Worm (Caenorhabditis elegans) whole organism, L4 larva: Measurements from ENCODE around the gene B0464.9.

Experiments
- D1046.2 ChIP-seq: fragments of 200-800 bp; sonication (Bioruptor generic); IDR thresholded peaks from 2 replicates; pipeline ENCODE4 v1.3.6; 2022; ENCODE audit warnings: missing genetic modification characterization, missing compliant biosample characterization
- F10B5.3 ChIP-seq: sonication (generic microtip); optimal IDR thresholded peaks from 2 replicates; lab custom pipeline; 2016; ENCODE audit warnings: mild to moderate bottlenecking, missing genetic modification characterization, missing compliant biosample characterization
- F26F4.8 ChIP-seq: fragments of 200-800 bp; sonication (Bioruptor generic); conservative IDR thresholded peaks from 2 replicates; pipeline ENCODE4 v1.3.6; 2022; ENCODE audit warnings: missing genetic modification characterization, missing compliant biosample characterization
- F44E2.7 ChIP-seq: fragments of 200-800 bp; sonication (Bioruptor generic); IDR thresholded peaks from 2 replicates; pipeline ENCODE4 v2.1.2; 2022; ENCODE audit warnings: missing genetic modification characterization, missing compliant biosample characterization
- F49E8.2 ChIP-seq: sonication (generic microtip); optimal IDR thresholded peaks from 2 replicates; lab custom pipeline; 2016; ENCODE audit warnings: missing compliant biosample characterization, mild to moderate bottlenecking, missing genetic modification characterization, borderline replicate concordance
- R02D3.7 ChIP-seq: fragments of 150-350 bp; sonication (generic microtip); optimal IDR thresholded peaks from 3 replicates; lab custom pipeline; 2014; ENCODE audit warnings: missing biosample characterization, missing genetic modification characterization
- T26A8.4 ChIP-seq: fragments of 200-800 bp; sonication (Bioruptor generic); IDR thresholded peaks from 2 replicates; pipeline ENCODE4 v1.3.6; 2022; ENCODE audit warnings: missing genetic modification characterization, missing compliant biosample characterization
- Y105C5A.15 ChIP-seq: fragments of 200-800 bp; sonication (Bioruptor generic); IDR thresholded peaks from 2 replicates; pipeline ENCODE4 v1.3.6; 2022; ENCODE audit warnings: missing genetic modification characterization, missing compliant biosample characterization
- Y48G9A.11 ChIP-seq: fragments of 200-800 bp; sonication (Bioruptor generic); IDR thresholded peaks from 2 replicates; pipeline ENCODE4 v1.3.6; 2022; ENCODE audit warnings: missing genetic modification reagents, missing genetic modification characterization, missing compliant biosample characterization
- ZK337.2 ChIP-seq: fragments of 200-800 bp; sonication (Bioruptor generic); IDR thresholded peaks from 2 replicates; pipeline ENCODE4 v1.3.6; 2022; ENCODE audit warnings: missing genetic modification reagents, missing genetic modification characterization, missing compliant biosample characterization
- arid-1 ChIP-seq: fragments of 200-800 bp; sonication (Bioruptor generic); conservative IDR thresholded peaks from 2 replicates; pipeline ENCODE4 v1.3.6; 2022; ENCODE audit warnings: missing genetic modification reagents, missing genetic modification characterization, missing compliant biosample characterization
- attf-4 ChIP-seq: sonication (generic microtip); optimal IDR thresholded peaks from 3 replicates; lab custom pipeline; 2017; ENCODE audit warnings: missing biosample characterization, missing genetic modification characterization
- daf-12 ChIP-seq: fragments of 150-350 bp; optimal IDR thresholded peaks from 2 replicates; lab custom pipeline; 2014; ENCODE audit warnings: missing biosample characterization, missing genetic modification reagents, missing genetic modification characterization
- daf-19 ChIP-seq: fragments of 200-800 bp; sonication (Bioruptor generic); conservative IDR thresholded peaks from 2 replicates; pipeline ENCODE4 v1.3.6; 2022; ENCODE audit warnings: missing genetic modification characterization, missing compliant biosample characterization
- dmd-6 ChIP-seq: fragments of 200-800 bp; sonication (Bioruptor generic); IDR thresholded peaks from 2 replicates; pipeline ENCODE4 v1.3.6; 2022; ENCODE audit warnings: missing genetic modification reagents, missing genetic modification characterization, missing compliant biosample characterization
- dmd-9 ChIP-seq: fragments of 200-800 bp; sonication (Bioruptor generic); IDR thresholded peaks from 2 replicates; pipeline ENCODE4 v1.3.6; 2022; ENCODE audit warnings: missing genetic modification reagents, missing genetic modification characterization, missing compliant biosample characterization
- dve-1 ChIP-seq: sonication (generic microtip); optimal IDR thresholded peaks from 2 replicates; lab custom pipeline; 2017; ENCODE audit warnings: antibody characterized with exemption, mild to moderate bottlenecking, missing genetic modification characterization, missing compliant biosample characterization; ENCODE audit not compliant: insufficient read depth
- fkh-10 ChIP-seq: fragments of 150-350 bp; optimal IDR thresholded peaks from 2 replicates; lab custom pipeline; 2014; ENCODE audit warnings: missing biosample characterization, missing genetic modification reagents, missing genetic modification characterization
- fos-1 ChIP-seq: fragments of 150-350 bp; optimal IDR thresholded peaks from 2 replicates; lab custom pipeline; 2014; ENCODE audit warnings: missing biosample characterization, missing genetic modification characterization
- hlh-11 ChIP-seq: fragments of 200-800 bp; sonication (Bioruptor generic); optimal IDR thresholded peaks from 2 replicates; lab custom pipeline; 2018; ENCODE audit warnings: mild to moderate bottlenecking, missing genetic modification characterization, missing compliant biosample characterization
- lim-7 ChIP-seq: fragments of 200-800 bp; sonication (Bioruptor generic); IDR thresholded peaks from 2 replicates; pipeline ENCODE4 v1.3.6; 2022; ENCODE audit warnings: missing genetic modification characterization, missing compliant biosample characterization
- lin-1 ChIP-seq: fragments of 200-800 bp; sonication (Bioruptor generic); IDR thresholded peaks from 2 replicates; pipeline ENCODE4 v1.3.6; 2022; ENCODE audit warnings: missing genetic modification reagents, missing genetic modification characterization, missing compliant biosample characterization
- lin-13 ChIP-seq: fragments of 150-350 bp; optimal IDR thresholded peaks from 2 replicates; lab custom pipeline; 2014; ENCODE audit warnings: missing biosample characterization, missing genetic modification reagents, missing genetic modification characterization
- lin-15B ChIP-seq: fragments of 150-350 bp; sonication (generic microtip); optimal IDR thresholded peaks from 3 replicates; lab custom pipeline; 2014; ENCODE audit warnings: missing biosample characterization, missing genetic modification characterization
- lin-38 ChIP-seq: fragments of 200-800 bp; sonication (Bioruptor generic); IDR thresholded peaks from 2 replicates; pipeline ENCODE4 v1.3.6; 2022; ENCODE audit warnings: missing genetic modification reagents, missing genetic modification characterization, missing compliant biosample characterization
- lin-39 ChIP-seq: fragments of 150-350 bp; optimal IDR thresholded peaks from 2 replicates; lab custom pipeline; 2014; ENCODE audit warnings: missing biosample characterization, missing genetic modification reagents, missing genetic modification characterization
- lir-3 ChIP-seq: sonication (generic microtip); optimal IDR thresholded peaks from 2 replicates; lab custom pipeline; 2016; ENCODE audit warnings: mild to moderate bottlenecking, missing genetic modification characterization, missing compliant biosample characterization
- lsy-2 ChIP-seq, 2 experiments: fragments of 150-350 bp in 1 of 2; sonication (generic microtip) in 1 of 2; optimal IDR thresholded peaks; 2 replicates each; lab custom pipeline; 2014 to 2017; ENCODE audit warnings: missing biosample characterization in 2 of 2, missing genetic modification characterization in 2 of 2
- madf-5 ChIP-seq, 2 experiments: fragments of 200-800 bp; sonication (Bioruptor generic); IDR thresholded peaks; 2 replicates each; pipeline ENCODE4 v1.3.6; 2022; ENCODE audit warnings: missing compliant biosample characterization in 2 of 2, missing genetic modification characterization in 2 of 2
- madf-9 ChIP-seq: fragments of 200-800 bp; sonication (Bioruptor generic); conservative IDR thresholded peaks from 2 replicates; pipeline ENCODE4 v1.3.6; 2022; ENCODE audit warnings: missing genetic modification reagents, missing genetic modification characterization, missing compliant biosample characterization
- mep-1 ChIP-seq: fragments of 150-350 bp; sonication (generic microtip); optimal IDR thresholded peaks from 3 replicates; lab custom pipeline; 2014; ENCODE audit warnings: missing biosample characterization, missing genetic modification characterization
- nhr-11 ChIP-seq: fragments of 150-350 bp; optimal IDR thresholded peaks from 2 replicates; lab custom pipeline; 2014; ENCODE audit warnings: missing biosample characterization, missing genetic modification characterization
- nhr-111 ChIP-seq: fragments of 200-800 bp; sonication (Bioruptor generic); optimal IDR thresholded peaks from 2 replicates; lab custom pipeline; 2018; ENCODE audit warnings: mild to moderate bottlenecking, missing genetic modification characterization, missing compliant biosample characterization
- nhr-237 ChIP-seq: sonication (generic microtip); optimal IDR thresholded peaks from 2 replicates; lab custom pipeline; 2017; ENCODE audit warnings: missing biosample characterization, missing genetic modification characterization
- nhr-41 ChIP-seq: fragments of 200-800 bp; sonication (Bioruptor generic); IDR thresholded peaks from 2 replicates; pipeline ENCODE4 v1.3.6; 2022; ENCODE audit warnings: missing genetic modification reagents, missing genetic modification characterization, missing compliant biosample characterization
- nhr-76 ChIP-seq: fragments of 150-350 bp; optimal IDR thresholded peaks from 2 replicates; lab custom pipeline; 2014; ENCODE audit warnings: missing biosample characterization, missing genetic modification characterization
- nhr-77 ChIP-seq: fragments of 150-350 bp; optimal IDR thresholded peaks from 2 replicates; lab custom pipeline; 2014; ENCODE audit warnings: missing biosample characterization, missing genetic modification characterization
- php-3 ChIP-seq: fragments of 200-800 bp; sonication (Bioruptor generic); IDR thresholded peaks from 2 replicates; pipeline ENCODE4 v1.3.6; 2022; ENCODE audit warnings: missing genetic modification reagents, missing genetic modification characterization, missing compliant biosample characterization
- pqm-1 ChIP-seq: sonication (generic microtip); optimal IDR thresholded peaks from 2 replicates; lab custom pipeline; 2017; ENCODE audit warnings: missing biosample characterization, missing genetic modification characterization
- rbr-2 ChIP-seq: sonication (generic microtip); optimal IDR thresholded peaks from 2 replicates; lab custom pipeline; 2016; ENCODE audit warnings: missing genotype, missing genetic modification characterization, missing compliant biosample characterization
- sdz-12 ChIP-seq: fragments of 200-800 bp; sonication (Bioruptor generic); optimal IDR thresholded peaks from 2 replicates; lab custom pipeline; 2018; ENCODE audit warnings: mild to moderate bottlenecking, missing genetic modification characterization, missing compliant biosample characterization
- skn-1 ChIP-seq: fragments of 150-350 bp; optimal IDR thresholded peaks from 2 replicates; lab custom pipeline; 2014; ENCODE audit warnings: missing biosample characterization, missing genetic modification characterization
- snpc-1.2 ChIP-seq: fragments of 200-800 bp; sonication (Bioruptor generic); IDR thresholded peaks from 2 replicates; pipeline ENCODE4 v1.3.6; 2022; ENCODE audit warnings: missing genetic modification reagents, missing genetic modification characterization, missing compliant biosample characterization
- tag-97 ChIP-seq: fragments of 200-800 bp; sonication (Bioruptor generic); IDR thresholded peaks from 2 replicates; pipeline ENCODE4 v1.3.6; 2022; ENCODE audit warnings: missing genetic modification characterization, missing compliant biosample characterization
- unc-130 ChIP-seq: sonication (generic microtip); optimal IDR thresholded peaks from 2 replicates; lab custom pipeline; 2016; ENCODE audit warnings: missing genetic modification reagents, missing genetic modification characterization, missing compliant biosample characterization
- unc-62 ChIP-seq, 3 experiments: fragments of 150-350 bp in 1 of 3; sonication (generic microtip); optimal IDR thresholded peaks in 2 of 3; peaks in 1 of 3; 1 replicate in 1 of 3; 2 replicates in 2 of 3; lab custom pipeline; 2014 to 2017; ENCODE audit warnings: missing biosample characterization in 3 of 3, missing genetic modification characterization in 3 of 3, missing genetic modification reagents in 3 of 3, missing genotype in 1 of 3
- zag-1 ChIP-seq: fragments of 150-350 bp; optimal IDR thresholded peaks from 2 replicates; lab custom pipeline; 2014; ENCODE audit warnings: missing biosample characterization, missing genetic modification characterization
- zfp-2 ChIP-seq: sonication (generic microtip); optimal IDR thresholded peaks from 2 replicates; lab custom pipeline; 2016; ENCODE audit warnings: mild to moderate bottlenecking, missing genetic modification characterization, missing compliant biosample characterization
- zip-11 ChIP-seq: fragments of 200-800 bp; sonication (Bioruptor generic); IDR thresholded peaks from 2 replicates; pipeline ENCODE4 v1.3.6; 2022; ENCODE audit warnings: missing genetic modification characterization, missing compliant biosample characterization

The B0464.9 gene

ce11 chrIII:9441133-9441532 lies 24.4 kb upstream of the B0464.9 start, which contains the start of gene emb-30 (continued):
- TF ChIP-seq unc-62 (GFP tag; optimal IDR thresholded peaks at IDR 0.05 in 1 of 2; lab: Kevin White, UChicago) (peak in 1 of 2 experiments; percentile 8), unc-62 (tag; optimal IDR thresholded peaks at IDR 0.05; lab: Kevin White, UChicago) (no peak), ZK337.2 (GFP tag; lab: Robert Waterston, UW) (no peak), hlh-11 (tag; lab: Kevin White, UChicago) (no peak), madf-5 (GFP tag; IDR thresholded peaks at IDR 0.05; lab: Robert Waterston, UW) (0 out of 4 replicates have a peak, but pooled peaks of 1 of the 2 experiments have one; percentile 2), lsy-2 (tag; optimal IDR thresholded peaks at IDR 0.05; lab: Kevin White, UChicago) (peak in 1 of 2 experiments; percentile 20), attf-4 (tag; lab: Kevin White, UChicago) (no peak), F44E2.7 (no peak), mep-1 (tag; lab: Kevin White, UChicago) (no peak), nhr-237 (no peak), nhr-77 (no peak), nhr-76 (no peak), rbr-2 (no peak), Y105C5A.15 (no peak), lin-15B (tag; lab: Kevin White, UChicago) (no peak), fkh-10 (no peak)

- TF ChIP-seq lin-38 (GFP tag; lab: Robert Waterston, UW) (peak; percentile 31; the same call in 1 of the 2 replicates), lin-13 (GFP tag; lab: Kevin White, UChicago) (peak; percentile 40), madf-9 (no peak), F10B5.3 (tag; lab: Kevin White, UChicago) (no peak), dve-1 (tag; lab: Kevin White, UChicago) (no peak), Y48G9A.11 (GFP tag; lab: Robert Waterston, UW) (0 out of 2 replicates have a peak, but pooled peaks have one; percentile 5), daf-19 (GFP tag; lab: Robert Waterston, UW) (0 out of 2 replicates have a peak, but pooled peaks have one; percentile 25), arid-1 (0 out of 2 replicates have a peak, but pooled peaks have one; percentile 35), zfp-2 (tag; lab: Kevin White, UChicago) (no peak), F49E8.2 (peak; percentile 5)
These were observed 22.7 kb upstream of the B0464.9 start for ce11 chrIII:9442846-9443245.

- no peak for TF ChIP-seq tag-97 (GFP tag; lab: Robert Waterston, UW)
- peak; percentile 92 for TF ChIP-seq hlh-11 (tag; lab: Kevin White, UChicago)
- peak; percentile 61 for TF ChIP-seq dmd-6 (GFP tag; lab: Robert Waterston, UW)
- no peak for TF ChIP-seq D1046.2 (GFP tag; lab: Robert Waterston, UW)
- TF ChIP-seq T26A8.4 (GFP tag; lab: Robert Waterston, UW): peak; percentile 51
- no peak for TF ChIP-seq ZK337.2 (GFP tag; lab: Robert Waterston, UW)
- no peak for TF ChIP-seq madf-9
- TF ChIP-seq daf-12 (tag; lab: Kevin White, UChicago): no peak
- TF ChIP-seq lin-1 (GFP tag; lab: Robert Waterston, UW): no peak
- TF ChIP-seq pqm-1 (tag; lab: Kevin White, UChicago): no peak
- peak; percentile 75 for TF ChIP-seq nhr-11
- no peak for TF ChIP-seq dmd-9 (GFP tag; lab: Robert Waterston, UW)
- no peak for TF ChIP-seq nhr-111 (GFP tag; lab: Kevin White, UChicago)
- no peak for TF ChIP-seq lin-39
- no peak for TF ChIP-seq nhr-41 (GFP tag; lab: Robert Waterston, UW)
- TF ChIP-seq skn-1 (tag; lab: Kevin White, UChicago): no peak
- no peak for TF ChIP-seq R02D3.7 (tag; lab: Kevin White, UChicago)
- no peak for TF ChIP-seq lim-7 (GFP tag; lab: Robert Waterston, UW)
- TF ChIP-seq zip-11: no peak
- TF ChIP-seq sdz-12: no peak
- no peak for TF ChIP-seq F26F4.8 (GFP tag; lab: Robert Waterston, UW)
- TF ChIP-seq php-3 (GFP tag; lab: Robert Waterston, UW): no peak
- no peak for TF ChIP-seq fos-1 (tag; lab: Kevin White, UChicago)
- no peak for TF ChIP-seq zag-1 (tag; lab: Kevin White, UChicago)
- no peak for TF ChIP-seq lir-3 (tag; lab: Kevin White, UChicago)
- TF ChIP-seq unc-130 (GFP tag; lab: Kevin White, UChicago): peak; percentile 43
- no peak for TF ChIP-seq snpc-1.2 (GFP tag; lab: Robert Waterston, UW)
These were observed 22.0 kb upstream of the B0464.9 start, which contains the start of gene pir-2 for ce11 chrIII:9443417-9444027. TSS of gene pir-2 (minus strand) at chrIII:9443634.
